Worm (Caenorhabditis elegans) whole organism, mixed stage, embryonic: Measurements from ENCODE around the gene nxf-1.
"Not testable (repeated sequence)": the region's sequence is repeated elsewhere in the genome, so short reads cannot be mapped to it uniquely, and the experiment has no call there.

ENCODE experiments used
- ceh-43 ChIP-seq: fragments of 200-800 bp; sonication (Bioruptor generic); optimal IDR thresholded peaks from 2 replicates; lab custom pipeline; 2018; ENCODE audit warnings: mild to moderate bottlenecking, missing genetic modification characterization, moderate library complexity, missing compliant biosample characterization
- elt-3 ChIP-seq: fragments of 150-350 bp; optimal IDR thresholded peaks from 2 replicates; lab custom pipeline; 2014; ENCODE audit warnings: missing biosample characterization, missing genetic modification characterization
- lin-13 ChIP-seq: fragments of 150-350 bp; optimal IDR thresholded peaks from 2 replicates; lab custom pipeline; 2014; ENCODE audit warnings: missing biosample characterization, missing genetic modification characterization
- nhr-237 ChIP-seq: fragments of 150-350 bp; optimal IDR thresholded peaks from 2 replicates; lab custom pipeline; 2014; ENCODE audit warnings: missing biosample characterization, missing genetic modification characterization
- pha-4 ChIP-seq: fragments of 150-350 bp; optimal IDR thresholded peaks from 2 replicates; lab custom pipeline; 2018; ENCODE audit warnings: missing biosample characterization, missing genetic modification reagents, missing genetic modification characterization
- sem-2 ChIP-seq: fragments of 200-800 bp; sonication (Bioruptor generic); optimal IDR thresholded peaks from 2 replicates; lab custom pipeline; 2018; ENCODE audit warnings: mild to moderate bottlenecking, missing genetic modification characterization, missing compliant biosample characterization

DNA sequence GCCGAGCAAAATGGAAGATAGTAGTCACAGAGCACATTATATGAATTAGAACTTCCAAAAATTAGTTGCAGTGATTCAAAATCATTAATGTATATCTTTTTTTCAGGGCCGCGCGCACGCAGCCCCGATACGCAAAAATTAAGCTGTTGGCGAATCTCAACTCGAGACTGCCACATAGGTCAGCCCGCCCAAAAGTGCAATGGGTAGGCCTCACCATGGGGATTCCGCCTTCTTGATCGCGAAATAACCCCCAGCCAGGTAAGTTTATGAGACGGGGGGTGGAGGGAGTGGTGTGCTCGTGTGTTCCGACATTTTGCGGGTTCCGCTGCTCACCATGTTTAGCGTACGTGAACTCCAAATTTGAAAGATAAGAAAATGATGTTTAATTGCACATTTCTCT is 48.3 kb upstream of the nxf-1 start, which contains the start of gene F08H9.3:
- not testable (repeated sequence) for TF ChIP-seq nhr-237 (tag; lab: Kevin White, UChicago); ceh-43 (GFP tag; lab: Kevin White, UChicago); sem-2; lin-13 (tag; lab: Kevin White, UChicago); pha-4 (tag; lab: Kevin White, UChicago); elt-3 (tag; lab: Kevin White, UChicago)
